Fruit fly (Drosophila melanogaster): ENCODE results near the gene t-cup.

dm6 chr2L:12473583-12473982 lies 23.6 kb downstream of the t-cup start:
- TF ChIP-seq EcR (GFP tag; optimal IDR thresholded peaks at IDR 0.05) (no peak), gl (tag; optimal IDR thresholded peaks at IDR 0.05) (no peak), CG10348 (GFP tag; IDR thresholded peaks at IDR 0.05) (no peak), CG4496 (GFP tag; IDR thresholded peaks at IDR 0.05) (no peak), CG8301 (tag; optimal IDR thresholded peaks at IDR 0.05) (no peak), rn (GFP tag; IDR thresholded peaks at IDR 0.05) (no peak), CG13204 (GFP tag; optimal IDR thresholded peaks at IDR 0.05) (no peak), Pif1B (GFP tag; optimal IDR thresholded peaks at IDR 0.05) (no peak), CG15710 (tag; optimal IDR thresholded peaks at IDR 0.05) (no peak), CG17806 (tag; optimal IDR thresholded peaks at IDR 0.05) (no peak), Snoo (tag; optimal IDR thresholded peaks at IDR 0.05) (no peak)
